4 fruit fly cellular contexts compared by ENCODE assay signal in the genomic region with DNA sequence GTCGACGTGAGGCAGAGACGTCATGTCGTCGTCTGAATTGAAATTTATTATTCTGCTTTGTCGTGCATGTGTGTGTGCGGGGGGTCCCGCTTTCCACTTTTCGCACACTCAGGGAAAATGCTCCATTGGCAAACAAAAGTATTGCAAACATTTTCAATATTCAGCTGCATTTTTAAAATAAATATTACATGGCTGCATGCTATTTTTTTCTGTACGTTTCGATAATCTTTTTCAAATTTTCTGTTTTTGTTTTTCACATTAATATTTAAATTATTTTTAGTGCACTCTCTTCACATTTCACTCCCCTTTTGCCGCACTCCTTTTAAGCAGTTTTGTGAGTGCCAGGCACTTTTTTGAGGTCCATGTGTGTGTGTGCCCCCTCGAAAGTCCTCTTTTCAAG.
TF ChIP-seq lines count a peak whose summit lies in the region.

No protein-coding gene starts in this region.

- no peak for TF ChIP-seq CTCF in whole organism, embryonic (GFP tag; optimal IDR thresholded peaks at IDR 0.05; lab: Kevin White, UChicago)

TF ChIP-seq in whole organism, embryonic, 481 proteins besides CTCF, POLR2A, EP300 and RAD21:
- TF ChIP-seq CG6272 (GFP tag; IDR thresholded peaks at IDR 0.05; lab: Robert Waterston, UW): no peak
- peak; percentile 3 for TF ChIP-seq gem (tag; optimal IDR thresholded peaks at IDR 0.05; lab: Kevin White, UChicago)
- no peak for TF ChIP-seq luna (GFP tag; optimal IDR thresholded peaks at IDR 0.05; lab: Kevin White, UChicago)
- no peak for TF ChIP-seq prd (optimal IDR thresholded peaks at IDR 0.05; lab: Kevin White, UChicago)
- TF ChIP-seq prd (GFP tag; IDR thresholded peaks at IDR 0.05; lab: Robert Waterston, UW): 0 out of 3 replicates have a peak, but pooled peaks have one; percentile 17
- TF ChIP-seq CG11504 (tag; optimal IDR thresholded peaks at IDR 0.05; lab: Kevin White, UChicago): peak; percentile 16
- TF ChIP-seq lab (GFP tag; optimal IDR thresholded peaks at IDR 0.05; lab: Kevin White, UChicago): peak; percentile 20
- no peak for TF ChIP-seq CG33557 (GFP tag; optimal IDR thresholded peaks at IDR 0.05; lab: Kevin White, UChicago)
- TF ChIP-seq row (GFP tag; IDR thresholded peaks at IDR 0.05; lab: Robert Waterston, UW): peak; percentile 46; the same call in 2 of the 3 replicates
- TF ChIP-seq Rfx (GFP tag; IDR thresholded peaks at IDR 0.05; lab: Robert Waterston, UW): 0 out of 2 replicates have a peak, but pooled peaks have one; percentile 18
- TF ChIP-seq Ada2b (GFP tag; IDR thresholded peaks at IDR 0.05; lab: Robert Waterston, UW): 0 out of 2 replicates have a peak, but pooled peaks have one; percentile 7
- no peak for TF ChIP-seq pan (optimal IDR thresholded peaks at IDR 0.05; lab: Kevin White, UChicago)
- peak in 1 of 2 experiments; percentile 23 for TF ChIP-seq pan (GFP tag; optimal IDR thresholded peaks at IDR 0.05 in 1 of 2, IDR thresholded peaks at IDR 0.05 in 1 of 2)
- TF ChIP-seq CG14710 (tag; optimal IDR thresholded peaks at IDR 0.05; lab: Kevin White, UChicago): no peak
- peak; percentile 21 for TF ChIP-seq CG2678 (tag; optimal IDR thresholded peaks at IDR 0.05; lab: Kevin White, UChicago)

TF ChIP-seq in whole organism, prepupa, 60 proteins besides CTCF, POLR2A, EP300 and RAD21 (continues in another document):
- TF ChIP-seq OdsH (GFP tag; optimal IDR thresholded peaks at IDR 0.05; lab: Kevin White, UChicago) (peak; percentile 29), vri (GFP tag; optimal IDR thresholded peaks at IDR 0.05; lab: Kevin White, UChicago) (no peak), CG7368 (GFP tag; optimal IDR thresholded peaks at IDR 0.05; lab: Kevin White, UChicago) (no peak), CG10631 (GFP tag; optimal IDR thresholded peaks at IDR 0.05; lab: Kevin White, UChicago) (peak; percentile 26), Sox14 (GFP tag; optimal IDR thresholded peaks at IDR 0.05; lab: Kevin White, UChicago) (peak; percentile 15), acj6 (GFP tag; optimal IDR thresholded peaks at IDR 0.05; lab: Kevin White, UChicago) (peak; percentile 27), CG9139 (GFP tag; optimal IDR thresholded peaks at IDR 0.05; lab: Kevin White, UChicago) (no peak), CG6163 (GFP tag; IDR thresholded peaks at IDR 0.05; lab: Robert Waterston, UW) (peak; percentile 44; the same call in 1 of the 3 replicates), pdm3 (GFP tag; optimal IDR thresholded peaks at IDR 0.05; lab: Kevin White, UChicago) (peak; percentile 38), CG6808 (GFP tag; optimal IDR thresholded peaks at IDR 0.05; lab: Kevin White, UChicago) (peak; percentile 43), Blimp-1 (GFP tag; optimal IDR thresholded peaks at IDR 0.05; lab: Kevin White, UChicago) (no peak), CG6276 (GFP tag; optimal IDR thresholded peaks at IDR 0.05; lab: Kevin White, UChicago) (no peak), salr (GFP tag; optimal IDR thresholded peaks at IDR 0.05; lab: Kevin White, UChicago) (peak in 1 of 2 experiments; percentile 18), Hr4 (GFP tag; optimal IDR thresholded peaks at IDR 0.05; lab: Kevin White, UChicago) (no peak), net (GFP tag; optimal IDR thresholded peaks at IDR 0.05; lab: Kevin White, UChicago) (no peak), Eip78C (GFP tag; lab: Kevin White, UChicago) (peak; percentile 73), CG8119 (GFP tag; IDR thresholded peaks at IDR 0.05; lab: Robert Waterston, UW) (no peak), CG10669 (GFP tag; optimal IDR thresholded peaks at IDR 0.05; lab: Kevin White, UChicago) (peak; percentile 55), Eip75B (GFP tag; optimal IDR thresholded peaks at IDR 0.05; lab: Kevin White, UChicago) (peak; percentile 42), Hr39 (GFP tag; optimal IDR thresholded peaks at IDR 0.05; lab: Kevin White, UChicago) (peak; percentile 0), Eip93F (GFP tag; optimal IDR thresholded peaks at IDR 0.05; lab: Kevin White, UChicago) (no peak), CG3919 (GFP tag; optimal IDR thresholded peaks at IDR 0.05; lab: Kevin White, UChicago) (peak; percentile 42), achi (GFP tag; optimal IDR thresholded peaks at IDR 0.05; lab: Kevin White, UChicago) (peak; percentile 18), CG11902 (GFP tag; optimal IDR thresholded peaks at IDR 0.05; lab: Kevin White, UChicago) (no peak)

TF ChIP-seq in whole organism, pupa, 21 proteins besides CTCF, POLR2A, EP300 and RAD21:
- TF ChIP-seq CG4496 (GFP tag; IDR thresholded peaks at IDR 0.05; lab: Robert Waterston, UW): peak; percentile 55; the same call in 2 of the 3 replicates
- TF ChIP-seq CG8301 (tag; optimal IDR thresholded peaks at IDR 0.05; lab: Kevin White, UChicago): no peak
- TF ChIP-seq Snoo (tag; optimal IDR thresholded peaks at IDR 0.05; lab: Kevin White, UChicago): no peak
- peak; percentile 73 for TF ChIP-seq CG8159 (tag; optimal IDR thresholded peaks at IDR 0.05; lab: Kevin White, UChicago)
- peak; percentile 24; the same call in 1 of the 2 replicates for TF ChIP-seq Ets98B (GFP tag; IDR thresholded peaks at IDR 0.05; lab: Robert Waterston, UW)
- TF ChIP-seq CG9948 (tag; optimal IDR thresholded peaks at IDR 0.05; lab: Kevin White, UChicago): peak; percentile 26
- no peak for TF ChIP-seq CG13204 (GFP tag; optimal IDR thresholded peaks at IDR 0.05; lab: Kevin White, UChicago)
- TF ChIP-seq CG34367 (tag; optimal IDR thresholded peaks at IDR 0.05; lab: Kevin White, UChicago): no peak
- TF ChIP-seq CG14655 (GFP tag; optimal IDR thresholded peaks at IDR 0.05; lab: Kevin White, UChicago): peak; percentile 58
- no peak for TF ChIP-seq fd96Ca (GFP tag; IDR thresholded peaks at IDR 0.05; lab: Robert Waterston, UW)
- no peak for TF ChIP-seq CG10348 (GFP tag; IDR thresholded peaks at IDR 0.05; lab: Robert Waterston, UW)
- peak; percentile 55 for TF ChIP-seq CG15710 (tag; optimal IDR thresholded peaks at IDR 0.05; lab: Kevin White, UChicago)
- no peak for TF ChIP-seq D1 (tag; optimal IDR thresholded peaks at IDR 0.05; lab: Kevin White, UChicago)
- 0 out of 2 replicates have a peak, but pooled peaks have one; percentile 24 for TF ChIP-seq rn (GFP tag; IDR thresholded peaks at IDR 0.05; lab: Robert Waterston, UW)

TF ChIP-seq in whole organism, wandering third instar larva, 38 proteins besides CTCF, POLR2A, EP300 and RAD21:
- TF ChIP-seq CG9705 (GFP tag; optimal IDR thresholded peaks at IDR 0.05; lab: Kevin White, UChicago) (no peak), fru (GFP tag; optimal IDR thresholded peaks at IDR 0.05; lab: Kevin White, UChicago) (peak; percentile 8), Jra (GFP tag; optimal IDR thresholded peaks at IDR 0.05; lab: Kevin White, UChicago) (no peak), Dif (GFP tag; optimal IDR thresholded peaks at IDR 0.05; lab: Kevin White, UChicago; ENCODE audit: partially characterized antibody) (no peak), ey (GFP tag; optimal IDR thresholded peaks at IDR 0.05; lab: Kevin White, UChicago) (peak; percentile 0), HLH106 (tag; optimal IDR thresholded peaks at IDR 0.05; lab: Kevin White, UChicago) (peak; percentile 49), OdsH (GFP tag; optimal IDR thresholded peaks at IDR 0.05; lab: Kevin White, UChicago) (no peak), sv (GFP tag; optimal IDR thresholded peaks at IDR 0.05; lab: Kevin White, UChicago) (no peak), foxo (GFP tag; optimal IDR thresholded peaks at IDR 0.05; lab: Kevin White, UChicago) (peak in 1 of 2 experiments; percentile 10), lola (GFP tag; optimal IDR thresholded peaks at IDR 0.05; lab: Kevin White, UChicago) (no peak), Mio (GFP tag; optimal IDR thresholded peaks at IDR 0.05; lab: Kevin White, UChicago) (no peak), woc (GFP tag; optimal IDR thresholded peaks at IDR 0.05; lab: Kevin White, UChicago) (no peak), pan (optimal IDR thresholded peaks at IDR 0.05; lab: Kevin White, UChicago) (no peak), dmrt93B (GFP tag; optimal IDR thresholded peaks at IDR 0.05; lab: Kevin White, UChicago) (no peak), dsf (GFP tag; optimal IDR thresholded peaks at IDR 0.05; lab: Kevin White, UChicago; ENCODE audit: borderline replicate concordance) (no peak), Sp1 (GFP tag; optimal IDR thresholded peaks at IDR 0.05; lab: Kevin White, UChicago) (no peak), dl (GFP tag; optimal IDR thresholded peaks at IDR 0.05; lab: Kevin White, UChicago; ENCODE audit: insufficient read depth in 1 of 2, partially characterized antibody in 2 of 2) (no peak), br (GFP tag; optimal IDR thresholded peaks at IDR 0.05; lab: Kevin White, UChicago) (no peak), Hr83 (GFP tag; optimal IDR thresholded peaks at IDR 0.05; lab: Kevin White, UChicago; ENCODE audit: poor library complexity, severe bottlenecking) (no peak), N (GFP tag; optimal IDR thresholded peaks at IDR 0.05; lab: Kevin White, UChicago) (no peak), Rel (GFP tag; optimal IDR thresholded peaks at IDR 0.05; lab: Kevin White, UChicago) (no peak), Rel (tag; optimal IDR thresholded peaks at IDR 0.05; lab: Kevin White, UChicago) (no peak), brk (GFP tag; optimal IDR thresholded peaks at IDR 0.05; lab: Kevin White, UChicago) (no peak), Abd-B (GFP tag; optimal IDR thresholded peaks at IDR 0.05; lab: Kevin White, UChicago) (no peak), jim (GFP tag; optimal IDR thresholded peaks at IDR 0.05; lab: Kevin White, UChicago) (no peak), sage (GFP tag; optimal IDR thresholded peaks at IDR 0.05; lab: Kevin White, UChicago) (no peak), Hr78 (GFP tag; optimal IDR thresholded peaks at IDR 0.05; lab: Kevin White, UChicago) (no peak), psq (GFP tag; optimal IDR thresholded peaks at IDR 0.05; lab: Kevin White, UChicago) (no peak), CrebA (GFP tag; optimal IDR thresholded peaks at IDR 0.05; lab: Kevin White, UChicago; ENCODE audit: borderline replicate concordance) (no peak), usp (GFP tag; optimal IDR thresholded peaks at IDR 0.05; lab: Kevin White, UChicago) (no peak), Vsx2 (GFP tag; optimal IDR thresholded peaks at IDR 0.05; lab: Kevin White, UChicago; ENCODE audit: partially characterized antibody) (no peak), Myc (optimal IDR thresholded peaks at IDR 0.05; lab: Kevin White, UChicago) (no peak), GATAd (GFP tag; optimal IDR thresholded peaks at IDR 0.05; lab: Kevin White, UChicago) (no peak), Hnf4 (GFP tag; optimal IDR thresholded peaks at IDR 0.05; lab: Kevin White, UChicago) (no peak), tai (GFP tag; optimal IDR thresholded peaks at IDR 0.05; lab: Kevin White, UChicago) (no peak), rgr (GFP tag; optimal IDR thresholded peaks at IDR 0.05; lab: Kevin White, UChicago) (no peak), Dfd (GFP tag; optimal IDR thresholded peaks at IDR 0.05; lab: Kevin White, UChicago) (no peak), h (GFP tag; optimal IDR thresholded peaks at IDR 0.05; lab: Kevin White, UChicago) (peak; percentile 16), CG32264 (GFP tag; optimal IDR thresholded peaks at IDR 0.05; lab: Kevin White, UChicago) (no peak)
